Worm (Caenorhabditis elegans) whole organism, L4 larva: ENCODE measurements around the gene clec-8.

ENCODE experiments used
- F49E8.2 ChIP-seq: sonication (generic microtip); optimal IDR thresholded peaks from 2 replicates; lab custom pipeline; 2016; ENCODE audit warnings: missing compliant biosample characterization, mild to moderate bottlenecking, missing genetic modification characterization, borderline replicate concordance
- T20F7.1 ChIP-seq: fragments of 200-800 bp; sonication (Bioruptor generic); optimal IDR thresholded peaks from 2 replicates; lab custom pipeline; 2018; ENCODE audit warnings: mild to moderate bottlenecking, missing genetic modification characterization, missing compliant biosample characterization
- T26A8.4 ChIP-seq: fragments of 200-800 bp; sonication (Bioruptor generic); IDR thresholded peaks from 2 replicates; pipeline ENCODE4 v1.3.6; 2022; ENCODE audit warnings: missing genetic modification characterization, missing compliant biosample characterization
- Y48G9A.11 ChIP-seq: fragments of 200-800 bp; sonication (Bioruptor generic); IDR thresholded peaks from 2 replicates; pipeline ENCODE4 v1.3.6; 2022; ENCODE audit warnings: missing genetic modification reagents, missing genetic modification characterization, missing compliant biosample characterization
- ZK337.2 ChIP-seq: fragments of 200-800 bp; sonication (Bioruptor generic); IDR thresholded peaks from 2 replicates; pipeline ENCODE4 v1.3.6; 2022; ENCODE audit warnings: missing genetic modification reagents, missing genetic modification characterization, missing compliant biosample characterization
- aha-1 ChIP-seq: fragments of 150-350 bp; peaks from one replicate; lab custom pipeline; 2014; ENCODE audit warnings: missing biosample characterization, missing genetic modification characterization
- aly-2 ChIP-seq: sonication (generic microtip); optimal IDR thresholded peaks from 2 replicates; lab custom pipeline; 2018; ENCODE audit warnings: missing biosample characterization, missing genetic modification characterization
- ceh-32 ChIP-seq: sonication (generic microtip); optimal IDR thresholded peaks from 2 replicates; lab custom pipeline; 2016; ENCODE audit warnings: mild to moderate bottlenecking, missing genetic modification characterization, missing compliant biosample characterization; ENCODE audit not compliant: poor library complexity
- ctbp-1 ChIP-seq: fragments of 200-800 bp; sonication (Bioruptor generic); IDR thresholded peaks from 2 replicates; pipeline ENCODE4 v1.3.6; 2022; ENCODE audit warnings: missing genetic modification reagents, missing genetic modification characterization, missing compliant biosample characterization
- daf-16 ChIP-seq, 3 experiments: sonication (generic microtip); optimal IDR thresholded peaks; 2 replicates each; lab custom pipeline; 2016 to 2017; ENCODE audit warnings: missing genetic modification characterization in 3 of 3, missing genetic modification reagents in 3 of 3, mild to moderate bottlenecking in 2 of 3, missing compliant biosample characterization in 2 of 3, missing biosample characterization in 1 of 3, moderate library complexity in 1 of 3
- dmd-6 ChIP-seq: fragments of 200-800 bp; sonication (Bioruptor generic); IDR thresholded peaks from 2 replicates; pipeline ENCODE4 v1.3.6; 2022; ENCODE audit warnings: missing genetic modification reagents, missing genetic modification characterization, missing compliant biosample characterization
- dpl-1 ChIP-seq: fragments of 150-350 bp; optimal IDR thresholded peaks from 2 replicates; lab custom pipeline; 2014; ENCODE audit warnings: missing biosample characterization, missing genetic modification reagents, missing genetic modification characterization
- egl-43 ChIP-seq: fragments of 200-800 bp; sonication (Bioruptor generic); IDR thresholded peaks from 2 replicates; pipeline ENCODE4 v1.3.6; 2022; ENCODE audit warnings: missing genetic modification reagents, missing genetic modification characterization, missing compliant biosample characterization
- fkh-10 ChIP-seq: fragments of 150-350 bp; optimal IDR thresholded peaks from 2 replicates; lab custom pipeline; 2014; ENCODE audit warnings: missing biosample characterization, missing genetic modification reagents, missing genetic modification characterization
- hif-1 ChIP-seq, 2 experiments: sonication (generic microtip); optimal IDR thresholded peaks; 2 replicates each; lab custom pipeline; 2016 to 2017; ENCODE audit warnings: missing compliant biosample characterization in 2 of 2, missing genetic modification characterization in 2 of 2, missing genetic modification reagents in 2 of 2, missing genotype in 2 of 2, mild to moderate bottlenecking in 1 of 2
- hlh-30 ChIP-seq: sonication (generic microtip); optimal IDR thresholded peaks from 2 replicates; lab custom pipeline; 2017; ENCODE audit warnings: antibody characterized with exemption, mild to moderate bottlenecking, missing genetic modification characterization, missing compliant biosample characterization; ENCODE audit not compliant: insufficient read depth
- lin-1 ChIP-seq: fragments of 200-800 bp; sonication (Bioruptor generic); IDR thresholded peaks from 2 replicates; pipeline ENCODE4 v1.3.6; 2022; ENCODE audit warnings: missing genetic modification reagents, missing genetic modification characterization, missing compliant biosample characterization
- lin-15B ChIP-seq: fragments of 150-350 bp; sonication (generic microtip); optimal IDR thresholded peaks from 3 replicates; lab custom pipeline; 2014; ENCODE audit warnings: missing biosample characterization, missing genetic modification characterization
- mep-1 ChIP-seq: fragments of 150-350 bp; sonication (generic microtip); optimal IDR thresholded peaks from 3 replicates; lab custom pipeline; 2014; ENCODE audit warnings: missing biosample characterization, missing genetic modification characterization
- mxl-2 ChIP-seq: fragments of 200-800 bp; sonication (Bioruptor generic); conservative IDR thresholded peaks from 2 replicates; pipeline ENCODE4 v1.3.6; 2022; ENCODE audit warnings: missing genetic modification reagents, missing genetic modification characterization, missing compliant biosample characterization
- nhr-102 ChIP-seq: sonication (generic microtip); optimal IDR thresholded peaks from 2 replicates; lab custom pipeline; 2016; ENCODE audit warnings: mild to moderate bottlenecking, missing genetic modification characterization, moderate library complexity, missing compliant biosample characterization
- nhr-11 ChIP-seq: fragments of 150-350 bp; optimal IDR thresholded peaks from 2 replicates; lab custom pipeline; 2014; ENCODE audit warnings: missing biosample characterization, missing genetic modification characterization
- nhr-111 ChIP-seq: fragments of 200-800 bp; sonication (Bioruptor generic); optimal IDR thresholded peaks from 2 replicates; lab custom pipeline; 2018; ENCODE audit warnings: mild to moderate bottlenecking, missing genetic modification characterization, missing compliant biosample characterization
- nhr-237 ChIP-seq: sonication (generic microtip); optimal IDR thresholded peaks from 2 replicates; lab custom pipeline; 2017; ENCODE audit warnings: missing biosample characterization, missing genetic modification characterization
- nhr-28 ChIP-seq: fragments of 150-350 bp; optimal IDR thresholded peaks from 2 replicates; lab custom pipeline; 2014; ENCODE audit warnings: missing biosample characterization, missing genetic modification characterization
- nhr-42 ChIP-seq: fragments of 200-800 bp; sonication (Bioruptor generic); IDR thresholded peaks from 2 replicates; pipeline ENCODE4 v1.3.6; 2022; ENCODE audit warnings: missing genetic modification characterization, missing compliant biosample characterization
- nhr-6 ChIP-seq: fragments of 150-350 bp; optimal IDR thresholded peaks from 2 replicates; lab custom pipeline; 2014; ENCODE audit warnings: missing biosample characterization, missing genetic modification characterization
- nhr-76 ChIP-seq: fragments of 150-350 bp; optimal IDR thresholded peaks from 2 replicates; lab custom pipeline; 2014; ENCODE audit warnings: missing biosample characterization, missing genetic modification characterization
- nhr-77 ChIP-seq: fragments of 150-350 bp; optimal IDR thresholded peaks from 2 replicates; lab custom pipeline; 2014; ENCODE audit warnings: missing biosample characterization, missing genetic modification characterization
- pha-4 ChIP-seq, 2 experiments: fragments of 150-350 bp in 1 of 2; fragments of 200-800 bp in 1 of 2; sonication (Bioruptor generic) in 1 of 2; IDR thresholded peaks in 1 of 2; optimal IDR thresholded peaks in 1 of 2; 2 replicates each; pipeline versions ENCODE4 v1.3.6 to Lab custom; 2014 to 2022; ENCODE audit warnings: missing genetic modification characterization in 2 of 2, missing genetic modification reagents in 2 of 2, missing biosample characterization in 1 of 2, missing compliant biosample characterization in 1 of 2
- pqm-1 ChIP-seq: sonication (generic microtip); optimal IDR thresholded peaks from 2 replicates; lab custom pipeline; 2017; ENCODE audit warnings: missing biosample characterization, missing genetic modification characterization
- set-16 ChIP-seq: fragments of 200-800 bp; sonication (Bioruptor generic); IDR thresholded peaks from 2 replicates; pipeline ENCODE4 v1.3.6; 2022; ENCODE audit warnings: missing genetic modification reagents, missing genetic modification characterization, missing compliant biosample characterization
- unc-130 ChIP-seq: sonication (generic microtip); optimal IDR thresholded peaks from 2 replicates; lab custom pipeline; 2016; ENCODE audit warnings: missing genetic modification reagents, missing genetic modification characterization, missing compliant biosample characterization
- unc-62 ChIP-seq, 3 experiments: fragments of 150-350 bp in 1 of 3; sonication (generic microtip); optimal IDR thresholded peaks in 2 of 3; peaks in 1 of 3; 1 replicate in 1 of 3; 2 replicates in 2 of 3; lab custom pipeline; 2014 to 2017; ENCODE audit warnings: missing biosample characterization in 3 of 3, missing genetic modification characterization in 3 of 3, missing genetic modification reagents in 3 of 3, missing genotype in 1 of 3
- vab-7 ChIP-seq: fragments of 200-800 bp; sonication (Bioruptor generic); IDR thresholded peaks from 2 replicates; pipeline ENCODE4 v1.3.6; 2022; ENCODE audit warnings: missing genetic modification reagents, missing genetic modification characterization, missing compliant biosample characterization

clec-8 gene

ce11 chrII:12603667-12604621, 26.1 kb upstream of the clec-8 start, which contains the start of the genes ceh-100 and lips-15:
Gene ceh-100, minus strand, starts transcription at chrII:12603680.
Gene lips-15, plus strand, starts transcription at chrII:12604386.
- TF ChIP-seq hlh-30 (tag; lab: Kevin White, UChicago) (peak; percentile 64), lin-1 (GFP tag; lab: Robert Waterston, UW) (no peak), nhr-111 (GFP tag; lab: Kevin White, UChicago) (no peak), ceh-32 (tag; lab: Kevin White, UChicago) (no peak), nhr-102 (tag; lab: Kevin White, UChicago) (no peak), hif-1 (tag; optimal IDR thresholded peaks at IDR 0.05; lab: Kevin White, UChicago) (peak in 1 of 2 experiments; percentile 47), ctbp-1 (GFP tag; lab: Robert Waterston, UW) (no peak), dpl-1 (GFP tag; lab: Kevin White, UChicago) (peak; percentile 39), aha-1 (peak; percentile 80), lin-15B (tag; lab: Kevin White, UChicago) (no peak)

- TF ChIP-seq egl-43: no peak
- no peak for TF ChIP-seq nhr-102 (tag; lab: Kevin White, UChicago)
- TF ChIP-seq nhr-6: peak; percentile 63
- TF ChIP-seq ZK337.2: no peak
- no peak for TF ChIP-seq Y48G9A.11 (GFP tag; lab: Robert Waterston, UW)
- no peak for TF ChIP-seq nhr-11 (tag; lab: Kevin White, UChicago)
- TF ChIP-seq nhr-42 (GFP tag; lab: Robert Waterston, UW): no peak
- no peak for TF ChIP-seq nhr-28 (tag; lab: Kevin White, UChicago)
- no peak for TF ChIP-seq vab-7
- no peak for TF ChIP-seq nhr-77 (tag; lab: Kevin White, UChicago)
- TF ChIP-seq fkh-10 (GFP tag; lab: Kevin White, UChicago): no peak
- TF ChIP-seq nhr-237 (tag; lab: Kevin White, UChicago): no peak
- no peak for TF ChIP-seq pha-4 (GFP tag; IDR thresholded peaks at IDR 0.05; lab: Robert Waterston, UW)
- no peak for TF ChIP-seq pha-4 (tag; optimal IDR thresholded peaks at IDR 0.05; lab: Kevin White, UChicago)
- peak; percentile 75 for TF ChIP-seq pqm-1 (tag; lab: Kevin White, UChicago)
- no peak for TF ChIP-seq F49E8.2
- TF ChIP-seq T20F7.1 (GFP tag; lab: Kevin White, UChicago): no peak
- TF ChIP-seq nhr-76 (tag; lab: Kevin White, UChicago): no peak
- no peak for TF ChIP-seq T26A8.4
- TF ChIP-seq unc-62 (GFP tag; optimal IDR thresholded peaks at IDR 0.05 in 1 of 2; lab: Kevin White, UChicago): peak in 1 of 2 experiments; percentile 47
- no peak for TF ChIP-seq unc-62 (tag; optimal IDR thresholded peaks at IDR 0.05; lab: Kevin White, UChicago)
- no peak for TF ChIP-seq set-16 (GFP tag; lab: Robert Waterston, UW)
- TF ChIP-seq dmd-6 (GFP tag; lab: Robert Waterston, UW): peak; percentile 43
- TF ChIP-seq aly-2 (tag; lab: Kevin White, UChicago): no peak
- no peak for TF ChIP-seq mep-1 (tag; lab: Kevin White, UChicago)
- TF ChIP-seq unc-130: no peak
- no peak for TF ChIP-seq daf-16 (GFP tag; optimal IDR thresholded peaks at IDR 0.05; lab: Kevin White, UChicago)
- TF ChIP-seq daf-16 (tag; optimal IDR thresholded peaks at IDR 0.05; lab: Kevin White, UChicago): no peak
- TF ChIP-seq mxl-2 (GFP tag; lab: Robert Waterston, UW): no peak
Observed at ce11 chrII:12580952-12581351, 3.1 kb upstream of the clec-8 start, which contains the start of gene clec-4. Gene clec-4, minus strand, starts transcription at chrII:12581113.
